Worm (Caenorhabditis elegans) whole organism, late embryonic: Measurements from ENCODE around the gene srr-2.

ENCODE experiments used
- ama-1 ChIP-seq: fragments of 150-350 bp; optimal IDR thresholded peaks from 2 replicates; lab custom pipeline; 2014
- ceh-14 ChIP-seq: sonication (generic microtip); optimal IDR thresholded peaks from 2 replicates; lab custom pipeline; 2016; ENCODE audit warnings: missing genotype, missing genetic modification characterization, missing compliant biosample characterization
- ceh-31 ChIP-seq: sonication (generic microtip); optimal IDR thresholded peaks from 2 replicates; lab custom pipeline; 2016; ENCODE audit warnings: missing genetic modification characterization, missing compliant biosample characterization
- ceh-34 ChIP-seq: sonication (generic microtip); optimal IDR thresholded peaks from 2 replicates; lab custom pipeline; 2016; ENCODE audit warnings: mild to moderate bottlenecking, missing genetic modification characterization, missing compliant biosample characterization
- dmd-4 ChIP-seq: sonication (generic microtip); optimal IDR thresholded peaks from 2 replicates; lab custom pipeline; 2016; ENCODE audit warnings: borderline replicate concordance, missing genetic modification characterization, missing compliant biosample characterization
- dve-1 ChIP-seq: sonication (generic microtip); optimal IDR thresholded peaks from 2 replicates; lab custom pipeline; 2017; ENCODE audit warnings: antibody characterized with exemption, mild to moderate bottlenecking, missing genetic modification characterization, missing compliant biosample characterization
- elt-2 ChIP-seq: sonication (generic microtip); optimal IDR thresholded peaks from 2 replicates; lab custom pipeline; 2016; ENCODE audit warnings: missing genetic modification reagents, missing genetic modification characterization, missing compliant biosample characterization
- elt-4 ChIP-seq: sonication (generic microtip); optimal IDR thresholded peaks from 2 replicates; lab custom pipeline; 2016; ENCODE audit warnings: missing genetic modification characterization, missing compliant biosample characterization
- fkh-10 ChIP-seq: fragments of 150-350 bp; optimal IDR thresholded peaks from 2 replicates; lab custom pipeline; 2014; ENCODE audit warnings: missing biosample characterization, missing genetic modification reagents, missing genetic modification characterization
- lim-6 ChIP-seq: sonication (generic microtip); optimal IDR thresholded peaks from 2 replicates; lab custom pipeline; 2016; ENCODE audit warnings: missing genetic modification characterization, missing compliant biosample characterization
- pros-1 ChIP-seq: fragments of 150-350 bp; optimal IDR thresholded peaks from 2 replicates; lab custom pipeline; 2014; ENCODE audit warnings: missing biosample characterization, missing genetic modification reagents, missing genetic modification characterization

- TF ChIP-seq elt-2 (no peak), lim-6 (tag; lab: Kevin White, UChicago) (no peak), ama-1 (lab: Kevin White, UChicago) (no peak), ceh-34 (tag; lab: Kevin White, UChicago) (no peak), ceh-14 (tag; lab: Kevin White, UChicago) (no peak), pros-1 (tag; lab: Kevin White, UChicago) (no peak), fkh-10 (GFP tag; lab: Kevin White, UChicago) (no peak), ceh-31 (tag; lab: Kevin White, UChicago) (no peak), dmd-4 (tag; lab: Kevin White, UChicago) (no peak), elt-4 (no peak), dve-1 (tag; lab: Kevin White, UChicago) (no peak)
Observed at ce11 chrV:19259403-19259802, 42.4 kb upstream of the srr-2 start.
